Worm (Caenorhabditis elegans) whole organism, L4 larva: ENCODE measurements around the gene msh-5.

Source experiments
- F37D6.2 ChIP-seq: sonication (generic microtip); optimal IDR thresholded peaks from 2 replicates; lab custom pipeline; 2016; ENCODE audit warnings: mild to moderate bottlenecking, missing genetic modification characterization, missing compliant biosample characterization
- R02D3.7 ChIP-seq: fragments of 150-350 bp; sonication (generic microtip); optimal IDR thresholded peaks from 3 replicates; lab custom pipeline; 2014; ENCODE audit warnings: missing biosample characterization, missing genetic modification characterization
- T20F7.1 ChIP-seq: fragments of 200-800 bp; sonication (Bioruptor generic); optimal IDR thresholded peaks from 2 replicates; lab custom pipeline; 2018; ENCODE audit warnings: mild to moderate bottlenecking, missing genetic modification characterization, missing compliant biosample characterization
- T26A8.4 ChIP-seq: fragments of 200-800 bp; sonication (Bioruptor generic); IDR thresholded peaks from 2 replicates; pipeline ENCODE4 v1.3.6; 2022; ENCODE audit warnings: missing genetic modification characterization, missing compliant biosample characterization
- Y5F2A.4 ChIP-seq: fragments of 200-800 bp; sonication (Bioruptor generic); optimal IDR thresholded peaks from 2 replicates; lab custom pipeline; 2018; ENCODE audit warnings: mild to moderate bottlenecking, missing genetic modification characterization, missing compliant biosample characterization
- Y75B8A.6 ChIP-seq: fragments of 200-800 bp; sonication (Bioruptor generic); IDR thresholded peaks from 2 replicates; pipeline ENCODE4 v1.3.6; 2022; ENCODE audit warnings: missing genetic modification reagents, missing genetic modification characterization, missing compliant biosample characterization
- ZK337.2 ChIP-seq: fragments of 200-800 bp; sonication (Bioruptor generic); IDR thresholded peaks from 2 replicates; pipeline ENCODE4 v1.3.6; 2022; ENCODE audit warnings: missing genetic modification reagents, missing genetic modification characterization, missing compliant biosample characterization
- aha-1 ChIP-seq: fragments of 150-350 bp; peaks from one replicate; lab custom pipeline; 2014; ENCODE audit warnings: missing biosample characterization, missing genetic modification characterization
- arid-1 ChIP-seq: fragments of 200-800 bp; sonication (Bioruptor generic); conservative IDR thresholded peaks from 2 replicates; pipeline ENCODE4 v1.3.6; 2022; ENCODE audit warnings: missing genetic modification reagents, missing genetic modification characterization, missing compliant biosample characterization
- attf-4 ChIP-seq: sonication (generic microtip); optimal IDR thresholded peaks from 3 replicates; lab custom pipeline; 2017; ENCODE audit warnings: missing biosample characterization, missing genetic modification characterization
- ceh-20 ChIP-seq: fragments of 200-800 bp; sonication (Bioruptor generic); IDR thresholded peaks from 2 replicates; pipeline ENCODE4 v1.3.6; 2022; ENCODE audit warnings: missing genetic modification reagents, missing genetic modification characterization, missing compliant biosample characterization
- ceh-44 ChIP-seq: fragments of 200-800 bp; sonication (Bioruptor generic); IDR thresholded peaks from 2 replicates; pipeline ENCODE4 v1.3.6; 2022; ENCODE audit warnings: missing genetic modification reagents, missing genetic modification characterization, missing compliant biosample characterization
- ceh-82 ChIP-seq: sonication (generic microtip); optimal IDR thresholded peaks from 2 replicates; lab custom pipeline; 2017; ENCODE audit warnings: missing biosample characterization, missing genetic modification characterization
- cey-2 ChIP-seq: sonication (generic microtip); optimal IDR thresholded peaks from 3 replicates; lab custom pipeline; 2017; ENCODE audit warnings: missing genetic modification characterization, mild to moderate bottlenecking, missing compliant biosample characterization, antibody characterized with exemption, borderline replicate concordance; ENCODE audit not compliant: insufficient read depth
- daf-19 ChIP-seq: fragments of 200-800 bp; sonication (Bioruptor generic); conservative IDR thresholded peaks from 2 replicates; pipeline ENCODE4 v1.3.6; 2022; ENCODE audit warnings: missing genetic modification characterization, missing compliant biosample characterization
- dmd-8 ChIP-seq: fragments of 200-800 bp; sonication (Bioruptor generic); IDR thresholded peaks from 2 replicates; pipeline ENCODE4 v1.3.6; 2022; ENCODE audit warnings: missing genetic modification characterization, missing compliant biosample characterization
- dmd-9 ChIP-seq: fragments of 200-800 bp; sonication (Bioruptor generic); IDR thresholded peaks from 2 replicates; pipeline ENCODE4 v1.3.6; 2022; ENCODE audit warnings: missing genetic modification reagents, missing genetic modification characterization, missing compliant biosample characterization
- duxl-1 ChIP-seq: sonication (generic microtip); optimal IDR thresholded peaks from 2 replicates; lab custom pipeline; 2016; ENCODE audit warnings: mild to moderate bottlenecking, missing genetic modification characterization, moderate library complexity, missing compliant biosample characterization; ENCODE audit not compliant: poor library complexity
- egl-43 ChIP-seq: fragments of 200-800 bp; sonication (Bioruptor generic); IDR thresholded peaks from 2 replicates; pipeline ENCODE4 v1.3.6; 2022; ENCODE audit warnings: missing genetic modification reagents, missing genetic modification characterization, missing compliant biosample characterization
- gei-8 ChIP-seq: fragments of 200-800 bp; sonication (Bioruptor generic); optimal IDR thresholded peaks from 2 replicates; lab custom pipeline; 2018; ENCODE audit warnings: mild to moderate bottlenecking, missing genetic modification characterization, missing compliant biosample characterization
- hlh-11 ChIP-seq: fragments of 200-800 bp; sonication (Bioruptor generic); optimal IDR thresholded peaks from 2 replicates; lab custom pipeline; 2018; ENCODE audit warnings: mild to moderate bottlenecking, missing genetic modification characterization, missing compliant biosample characterization
- hlh-30 ChIP-seq: sonication (generic microtip); optimal IDR thresholded peaks from 2 replicates; lab custom pipeline; 2017; ENCODE audit warnings: antibody characterized with exemption, mild to moderate bottlenecking, missing genetic modification characterization, missing compliant biosample characterization; ENCODE audit not compliant: insufficient read depth
- lin-29 ChIP-seq: fragments of 200-800 bp; sonication (Bioruptor generic); IDR thresholded peaks from 2 replicates; pipeline ENCODE4 v1.3.6; 2022; ENCODE audit warnings: missing genetic modification reagents, missing genetic modification characterization, missing compliant biosample characterization
- lsy-2 ChIP-seq, 2 experiments: fragments of 150-350 bp in 1 of 2; sonication (generic microtip) in 1 of 2; optimal IDR thresholded peaks; 2 replicates each; lab custom pipeline; 2014 to 2017; ENCODE audit warnings: missing biosample characterization in 2 of 2, missing genetic modification characterization in 2 of 2
- madf-5 ChIP-seq, 2 experiments: fragments of 200-800 bp; sonication (Bioruptor generic); IDR thresholded peaks; 2 replicates each; pipeline ENCODE4 v1.3.6; 2022; ENCODE audit warnings: missing compliant biosample characterization in 2 of 2, missing genetic modification characterization in 2 of 2
- madf-9 ChIP-seq: fragments of 200-800 bp; sonication (Bioruptor generic); conservative IDR thresholded peaks from 2 replicates; pipeline ENCODE4 v1.3.6; 2022; ENCODE audit warnings: missing genetic modification reagents, missing genetic modification characterization, missing compliant biosample characterization
- mdl-1 ChIP-seq, 2 experiments: fragments of 150-350 bp in 1 of 2; sonication (generic microtip) in 1 of 2; optimal IDR thresholded peaks; 2 replicates each; lab custom pipeline; 2014 to 2017; ENCODE audit warnings: missing biosample characterization in 2 of 2, missing genetic modification characterization in 2 of 2
- mdt-29 ChIP-seq: fragments of 200-800 bp; sonication (Bioruptor generic); IDR thresholded peaks from 2 replicates; pipeline ENCODE4 v1.3.6; 2022; ENCODE audit warnings: missing genetic modification reagents, missing genetic modification characterization, missing compliant biosample characterization
- mxl-3 ChIP-seq: fragments of 200-800 bp; sonication (Bioruptor generic); optimal IDR thresholded peaks from 2 replicates; lab custom pipeline; 2018; ENCODE audit warnings: mild to moderate bottlenecking, missing genetic modification characterization, missing compliant biosample characterization
- nhr-102 ChIP-seq: sonication (generic microtip); optimal IDR thresholded peaks from 2 replicates; lab custom pipeline; 2016; ENCODE audit warnings: mild to moderate bottlenecking, missing genetic modification characterization, moderate library complexity, missing compliant biosample characterization
- nhr-11 ChIP-seq: fragments of 150-350 bp; optimal IDR thresholded peaks from 2 replicates; lab custom pipeline; 2014; ENCODE audit warnings: missing biosample characterization, missing genetic modification characterization
- nhr-111 ChIP-seq: fragments of 200-800 bp; sonication (Bioruptor generic); optimal IDR thresholded peaks from 2 replicates; lab custom pipeline; 2018; ENCODE audit warnings: mild to moderate bottlenecking, missing genetic modification characterization, missing compliant biosample characterization
- nhr-28 ChIP-seq: fragments of 150-350 bp; optimal IDR thresholded peaks from 2 replicates; lab custom pipeline; 2014; ENCODE audit warnings: missing biosample characterization, missing genetic modification characterization
- nhr-41 ChIP-seq: fragments of 200-800 bp; sonication (Bioruptor generic); IDR thresholded peaks from 2 replicates; pipeline ENCODE4 v1.3.6; 2022; ENCODE audit warnings: missing genetic modification reagents, missing genetic modification characterization, missing compliant biosample characterization
- nhr-48 ChIP-seq: sonication (generic microtip); optimal IDR thresholded peaks from 2 replicates; lab custom pipeline; 2016; ENCODE audit warnings: mild to moderate bottlenecking, missing genetic modification characterization, missing compliant biosample characterization
- nhr-76 ChIP-seq: fragments of 150-350 bp; optimal IDR thresholded peaks from 2 replicates; lab custom pipeline; 2014; ENCODE audit warnings: missing biosample characterization, missing genetic modification characterization
- nhr-77 ChIP-seq: fragments of 150-350 bp; optimal IDR thresholded peaks from 2 replicates; lab custom pipeline; 2014; ENCODE audit warnings: missing biosample characterization, missing genetic modification characterization
- pqm-1 ChIP-seq: sonication (generic microtip); optimal IDR thresholded peaks from 2 replicates; lab custom pipeline; 2017; ENCODE audit warnings: missing biosample characterization, missing genetic modification characterization
- spr-1 ChIP-seq: sonication (generic microtip); optimal IDR thresholded peaks from 2 replicates; lab custom pipeline; 2016; ENCODE audit warnings: mild to moderate bottlenecking, missing genetic modification characterization, missing compliant biosample characterization
- unc-130 ChIP-seq: sonication (generic microtip); optimal IDR thresholded peaks from 2 replicates; lab custom pipeline; 2016; ENCODE audit warnings: missing genetic modification reagents, missing genetic modification characterization, missing compliant biosample characterization
- unc-62 ChIP-seq, 3 experiments: fragments of 150-350 bp in 1 of 3; sonication (generic microtip); optimal IDR thresholded peaks in 2 of 3; peaks in 1 of 3; 1 replicate in 1 of 3; 2 replicates in 2 of 3; lab custom pipeline; 2014 to 2017; ENCODE audit warnings: missing biosample characterization in 3 of 3, missing genetic modification characterization in 3 of 3, missing genetic modification reagents in 3 of 3, missing genotype in 1 of 3
- zag-1 ChIP-seq: fragments of 150-350 bp; optimal IDR thresholded peaks from 2 replicates; lab custom pipeline; 2014; ENCODE audit warnings: missing biosample characterization, missing genetic modification characterization
- zfp-3 ChIP-seq: fragments of 200-800 bp; sonication (Bioruptor generic); conservative IDR thresholded peaks from 2 replicates; pipeline ENCODE4 v1.3.6; 2022; ENCODE audit warnings: missing genetic modification reagents, missing genetic modification characterization, missing compliant biosample characterization

Gene msh-5

ce11 chrIV:13110876-13111275, 44.2 kb upstream of the msh-5 start:
- no peak for TF ChIP-seq nhr-48 (tag; lab: Kevin White, UChicago)
- no peak for TF ChIP-seq nhr-102 (tag; lab: Kevin White, UChicago)
- TF ChIP-seq ceh-20 (GFP tag; lab: Robert Waterston, UW): no peak
- peak in 1 of 2 experiments; percentile 30 for TF ChIP-seq mdl-1 (tag; optimal IDR thresholded peaks at IDR 0.05; lab: Kevin White, UChicago)
- TF ChIP-seq egl-43: no peak
- peak; percentile 9 for TF ChIP-seq hlh-11
- no peak for TF ChIP-seq gei-8 (GFP tag; lab: Kevin White, UChicago)
- peak; percentile 56 for TF ChIP-seq nhr-28
- TF ChIP-seq hlh-30 (tag; lab: Kevin White, UChicago): peak; percentile 9

DNA sequence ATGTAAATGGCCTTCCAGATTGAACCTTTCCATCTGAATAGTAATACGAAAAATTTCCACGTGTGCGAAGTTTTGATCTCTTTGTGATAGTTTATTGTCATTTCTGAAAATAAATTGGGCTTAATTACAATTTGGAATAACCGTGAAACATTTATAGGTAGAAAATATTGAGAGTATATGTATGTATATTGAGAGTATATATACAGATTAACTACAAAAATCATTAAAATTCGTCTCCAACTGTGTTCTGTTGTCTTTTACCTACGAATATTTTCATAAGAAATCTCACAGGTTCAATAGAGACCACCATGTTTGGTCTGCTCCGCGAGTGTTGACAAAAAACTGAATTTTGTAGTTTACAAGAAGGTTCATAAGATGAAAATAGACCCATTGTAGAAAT, 42.1 kb upstream of the msh-5 start, which contains the start of gene best-2:
Gene best-2 (minus strand): TSS at position 101 of the 400 bp plus-strand sequence.
- TF ChIP-seq T26A8.4 (GFP tag; lab: Robert Waterston, UW) (no peak), ceh-44 (GFP tag; lab: Robert Waterston, UW) (no peak), ceh-82 (tag; lab: Kevin White, UChicago) (no peak), nhr-41 (GFP tag; lab: Robert Waterston, UW) (no peak), daf-19 (GFP tag; lab: Robert Waterston, UW) (no peak), ZK337.2 (GFP tag; lab: Robert Waterston, UW) (no peak)
- TF ChIP-seq, all 104 proteins: peak for 0

DNA sequence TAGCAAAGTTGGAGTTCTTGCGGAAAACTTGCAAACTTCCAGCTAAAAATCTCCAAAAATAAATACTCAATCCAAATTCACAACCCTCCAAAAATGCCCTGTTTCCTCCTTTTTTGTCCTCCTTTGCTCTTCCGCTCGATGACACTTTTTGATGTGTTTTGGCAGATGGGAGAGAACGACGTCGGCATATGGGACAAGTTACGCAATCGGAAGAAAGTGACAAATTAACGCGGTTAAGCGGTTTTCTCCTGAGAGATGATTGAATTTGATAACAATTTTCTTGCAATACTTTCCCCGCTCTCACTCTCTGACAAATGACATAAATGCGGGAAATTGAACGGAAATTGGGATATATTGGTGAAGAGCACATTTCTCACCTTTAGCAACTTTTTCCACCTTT, 38.4 kb upstream of the msh-5 start:
- TF ChIP-seq madf-5 (GFP tag; IDR thresholded peaks at IDR 0.05; lab: Robert Waterston, UW): no peak
- TF ChIP-seq dmd-8 (GFP tag; lab: Robert Waterston, UW): no peak
- TF ChIP-seq unc-62 (GFP tag; optimal IDR thresholded peaks at IDR 0.05 in 1 of 2; lab: Kevin White, UChicago): no peak
- TF ChIP-seq unc-62 (tag; optimal IDR thresholded peaks at IDR 0.05; lab: Kevin White, UChicago): no peak
- TF ChIP-seq lsy-2 (tag; optimal IDR thresholded peaks at IDR 0.05; lab: Kevin White, UChicago): no peak
- TF ChIP-seq spr-1: no peak
- TF ChIP-seq zag-1: no peak
- no peak for TF ChIP-seq mxl-3 (GFP tag; lab: Kevin White, UChicago)
- no peak for TF ChIP-seq cey-2 (tag; lab: Kevin White, UChicago)
- TF ChIP-seq madf-9 (GFP tag; lab: Robert Waterston, UW): no peak
- no peak for TF ChIP-seq Y75B8A.6
- TF ChIP-seq duxl-1: no peak
- no peak for TF ChIP-seq mdt-29 (GFP tag; lab: Robert Waterston, UW)

ce11 chrIV:13118794-13119193, 36.2 kb upstream of the msh-5 start, which contains the start of gene unc-30:
Gene unc-30, plus strand, starts transcription at chrIV:13118977.
- no peak for TF ChIP-seq madf-9 (GFP tag; lab: Robert Waterston, UW)
- no peak for TF ChIP-seq aha-1 (tag; lab: Kevin White, UChicago)
- TF ChIP-seq nhr-76 (tag; lab: Kevin White, UChicago): no peak
- TF ChIP-seq nhr-11: no peak
- peak in 1 of 2 experiments; percentile 49 for TF ChIP-seq unc-62 (GFP tag; optimal IDR thresholded peaks at IDR 0.05 in 1 of 2; lab: Kevin White, UChicago)
- TF ChIP-seq unc-62 (tag; optimal IDR thresholded peaks at IDR 0.05; lab: Kevin White, UChicago): no peak
- peak in 1 of 2 experiments; percentile 6 for TF ChIP-seq lsy-2 (tag; optimal IDR thresholded peaks at IDR 0.05; lab: Kevin White, UChicago)
- TF ChIP-seq, all 104 proteins: peak for 2

- TF ChIP-seq Y5F2A.4 (GFP tag; lab: Kevin White, UChicago): no peak
- no peak for TF ChIP-seq zfp-3 (GFP tag; lab: Robert Waterston, UW)
- TF ChIP-seq F37D6.2 (tag; lab: Kevin White, UChicago): no peak
- no peak for TF ChIP-seq T20F7.1
- TF ChIP-seq lin-29 (GFP tag; lab: Robert Waterston, UW): no peak
- TF ChIP-seq attf-4 (tag; lab: Kevin White, UChicago): no peak
- no peak for TF ChIP-seq zag-1
- TF ChIP-seq nhr-111 (GFP tag; lab: Kevin White, UChicago): no peak
- TF ChIP-seq unc-130 (GFP tag; lab: Kevin White, UChicago): no peak
- no peak for TF ChIP-seq nhr-41 (GFP tag; lab: Robert Waterston, UW)
- TF ChIP-seq dmd-9 (GFP tag; lab: Robert Waterston, UW): no peak
- no peak for TF ChIP-seq arid-1 (GFP tag; lab: Robert Waterston, UW)
- no peak for TF ChIP-seq R02D3.7 (tag; lab: Kevin White, UChicago)
- TF ChIP-seq pqm-1: no peak
- TF ChIP-seq nhr-77 (tag; lab: Kevin White, UChicago): no peak
- TF ChIP-seq duxl-1: no peak
- no peak for TF ChIP-seq nhr-76 (tag; lab: Kevin White, UChicago)
Measured at ce11 chrIV:13121396-13121795, 33.6 kb upstream of the msh-5 start.
